Fruit fly (Drosophila melanogaster) whole organism, prepupa: Measurements from ENCODE around the gene Mesh1.

Experiments used
- Blimp-1 ChIP-seq: fragments of 200-800 bp; sonication (Bioruptor generic); optimal IDR thresholded peaks from 3 replicates; lab custom pipeline; 2017; ENCODE audit warnings: missing biosample characterization, missing genetic modification characterization, mild to moderate bottlenecking, moderate library complexity, missing genetic modification reagents
- CG15336 ChIP-seq: fragments of 200-800 bp; sonication (Bioruptor generic); IDR thresholded peaks from 2 replicates; pipeline ENCODE4 v1.3.6; 2022; ENCODE audit warnings: missing biosample characterization, missing genetic modification characterization
- CG6854 ChIP-seq: fragments of 200-800 bp; sonication (Bioruptor generic); optimal IDR thresholded peaks from 2 replicates; lab custom pipeline; 2017; ENCODE audit warnings: missing biosample characterization, mild to moderate bottlenecking, missing genetic modification characterization
- Lpt ChIP-seq: fragments of 200-800 bp; sonication (Bioruptor generic); optimal IDR thresholded peaks from 3 replicates; lab custom pipeline; 2016; ENCODE audit warnings: missing biosample characterization, missing genetic modification characterization
- OdsH ChIP-seq: fragments of 200-800 bp; sonication (Bioruptor generic); optimal IDR thresholded peaks from 3 replicates; lab custom pipeline; 2016; ENCODE audit warnings: missing biosample characterization, missing genetic modification characterization
- Sox14 ChIP-seq: fragments of 200-800 bp; sonication (Bioruptor generic); optimal IDR thresholded peaks from 3 replicates; lab custom pipeline; 2016; ENCODE audit warnings: missing biosample characterization, missing genetic modification characterization
- fd85E ChIP-seq: fragments of 200-800 bp; sonication (Bioruptor generic); optimal IDR thresholded peaks from 3 replicates; lab custom pipeline; 2016; ENCODE audit warnings: missing biosample characterization, missing genetic modification characterization
- fkh ChIP-seq: fragments of 200-800 bp; sonication (Bioruptor generic); optimal IDR thresholded peaks from 3 replicates; lab custom pipeline; 2017; ENCODE audit warnings: missing biosample characterization, mild to moderate bottlenecking, missing genetic modification characterization, moderate library complexity
- lz ChIP-seq: fragments of 200-800 bp; sonication (Bioruptor generic); optimal IDR thresholded peaks from 3 replicates; lab custom pipeline; 2016; ENCODE audit warnings: missing biosample characterization, missing genetic modification characterization
- vri ChIP-seq: fragments of 200-800 bp; sonication (Bioruptor generic); optimal IDR thresholded peaks from 3 replicates; lab custom pipeline; 2016; ENCODE audit warnings: missing biosample characterization, mild to moderate bottlenecking, missing genetic modification characterization

dm6 chr3R:29219948-29220347 is 17.6 kb upstream of the Mesh1 start, which contains the start of gene eEF1gamma:
- peak; percentile 91 for TF ChIP-seq vri (GFP tag; lab: Kevin White, UChicago)
- TF ChIP-seq lz (GFP tag; lab: Kevin White, UChicago): peak; percentile 94
- TF ChIP-seq Lpt: peak; percentile 61
- TF ChIP-seq fd85E (GFP tag; lab: Kevin White, UChicago): peak; percentile 86
- peak; percentile 98 for TF ChIP-seq CG6854 (GFP tag; lab: Kevin White, UChicago)
- peak; percentile 91 for TF ChIP-seq OdsH
- peak; percentile 86 for TF ChIP-seq Sox14 (GFP tag; lab: Kevin White, UChicago)
- peak; percentile 86 for TF ChIP-seq Blimp-1 (GFP tag; lab: Kevin White, UChicago)
- TF ChIP-seq CG15336 (GFP tag; lab: Robert Waterston, UW): peak; percentile 65
- TF ChIP-seq fkh (GFP tag; lab: Kevin White, UChicago): peak; percentile 94
